Worm (Caenorhabditis elegans) whole organism, L4/young adult: ENCODE data around the gene F54H12.2.

Source experiments
- W03F9.2 ChIP-seq: fragments of 150-350 bp; optimal IDR thresholded peaks from 2 replicates; lab custom pipeline; 2014; ENCODE audit warnings: missing biosample characterization, missing genetic modification characterization
- dao-5 ChIP-seq: sonication (generic microtip); optimal IDR thresholded peaks from 2 replicates; lab custom pipeline; 2016; ENCODE audit warnings: missing genotype, missing genetic modification characterization, moderate library complexity, missing compliant biosample characterization
- him-1 ChIP-seq: sonication (generic microtip); optimal IDR thresholded peaks from 2 replicates; lab custom pipeline; 2016; ENCODE audit warnings: missing genotype, missing genetic modification reagents, missing genetic modification characterization, missing compliant biosample characterization

DNA sequence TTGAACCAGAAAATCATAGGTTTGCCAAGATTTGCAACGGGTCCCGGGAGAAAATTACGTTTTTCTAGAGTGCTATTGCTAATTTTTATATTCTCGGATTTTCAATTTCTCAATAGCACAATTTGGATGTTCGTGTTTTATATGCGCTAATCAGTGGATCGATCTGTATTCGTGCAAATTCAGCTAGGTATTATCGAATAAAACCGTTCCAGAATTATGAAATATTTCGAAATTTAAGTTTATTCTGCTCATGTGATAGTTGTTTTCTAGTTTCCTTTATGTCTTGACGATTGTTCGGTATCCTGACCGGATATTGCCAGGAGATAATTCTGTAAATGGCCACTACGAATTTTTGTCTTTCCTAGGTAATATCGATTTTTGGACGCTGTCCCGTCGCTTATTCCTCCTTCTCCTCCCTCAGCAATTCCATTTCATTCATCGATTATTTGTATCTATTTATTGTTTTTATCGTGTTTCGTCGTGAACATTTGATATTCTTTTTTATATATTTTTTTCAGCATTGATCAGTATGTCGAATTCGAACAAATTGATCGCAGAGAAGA, 46.0 kb downstream of the F54H12.2 start, which contains the start of gene cit-1.2:
- TF ChIP-seq dao-5 (no peak), him-1 (tag; lab: Kevin White, UChicago) (no peak), W03F9.2 (tag; lab: Kevin White, UChicago) (no peak)
